Fruit fly (Drosophila melanogaster) whole organism, embryonic: ENCODE data around the gene CG3149.

Experiments
- Ada2b ChIP-seq: fragments of 200-800 bp; sonication (Bioruptor generic); IDR thresholded peaks from 2 replicates; pipeline ENCODE4 v1.3.6; 2022; ENCODE audit warnings: missing biosample characterization, missing genetic modification characterization
- Blimp-1 ChIP-seq: fragments of 200-800 bp; sonication (Bioruptor generic); optimal IDR thresholded peaks from 3 replicates; lab custom pipeline; 2018; ENCODE audit warnings: missing biosample characterization, missing genetic modification characterization, mild to moderate bottlenecking, moderate library complexity, missing genetic modification reagents
- CG11247 ChIP-seq: fragments of 200-800 bp; sonication (Bioruptor generic); IDR thresholded peaks from 2 replicates; pipeline ENCODE4 v1.3.6; 2022; ENCODE audit warnings: missing biosample characterization, missing genetic modification characterization
- CG11456 ChIP-seq: fragments of 200-800 bp; sonication (Bioruptor generic); IDR thresholded peaks from 3 replicates; pipeline ENCODE4 v1.3.6; 2022; ENCODE audit warnings: missing biosample characterization, missing genetic modification characterization
- CG13424 ChIP-seq: fragments of 200-800 bp; sonication (Bioruptor generic); optimal IDR thresholded peaks from 2 replicates; lab custom pipeline; 2019; ENCODE audit warnings: missing biosample characterization, mild to moderate bottlenecking, missing genetic modification characterization, moderate library complexity
- CG14667 ChIP-seq: fragments of 200-800 bp; sonication (Bioruptor generic); IDR thresholded peaks from 2 replicates; pipeline ENCODE4 v1.3.6; 2022; ENCODE audit warnings: missing biosample characterization, missing genetic modification characterization
- CG15011 ChIP-seq: fragments of 200-800 bp; sonication (Bioruptor generic); optimal IDR thresholded peaks from 3 replicates; lab custom pipeline; 2018; ENCODE audit warnings: missing biosample characterization, mild to moderate bottlenecking, missing genetic modification characterization
- CG15269 ChIP-seq: fragments of 200-800 bp; sonication (Bioruptor generic); optimal IDR thresholded peaks from 2 replicates; lab custom pipeline; 2018; ENCODE audit warnings: missing biosample characterization, mild to moderate bottlenecking, missing genetic modification characterization, moderate library complexity
- CG16815 ChIP-seq: fragments of 200-800 bp; sonication (Bioruptor generic); optimal IDR thresholded peaks from 3 replicates; lab custom pipeline; 2017; ENCODE audit warnings: missing biosample characterization, mild to moderate bottlenecking, missing genetic modification characterization
- CG16863 ChIP-seq: fragments of 200-800 bp; sonication (Bioruptor generic); optimal IDR thresholded peaks from 3 replicates; lab custom pipeline; 2016; ENCODE audit warnings: missing biosample characterization, missing genetic modification characterization
- CG17361 ChIP-seq: fragments of 200-800 bp; sonication (Bioruptor generic); IDR thresholded peaks from 3 replicates; pipeline ENCODE4 v1.3.6; 2022; ENCODE audit warnings: missing biosample characterization, missing genetic modification characterization
- CG17829 ChIP-seq: fragments of 200-800 bp; optimal IDR thresholded peaks from 2 replicates; lab custom pipeline; 2019; ENCODE audit warnings: missing biosample characterization, mild to moderate bottlenecking, missing genetic modification characterization, moderate library complexity
- CG18764 ChIP-seq: fragments of 200-800 bp; sonication (Bioruptor generic); optimal IDR thresholded peaks from 3 replicates; lab custom pipeline; 2016; ENCODE audit warnings: missing biosample characterization, missing genetic modification characterization
- CG30403 ChIP-seq: fragments of 200-800 bp; sonication (Bioruptor generic); optimal IDR thresholded peaks from 3 replicates; lab custom pipeline; 2016; ENCODE audit warnings: missing biosample characterization, missing genetic modification characterization
- CG42726 ChIP-seq: fragments of 200-800 bp; sonication (Bioruptor generic); IDR thresholded peaks from 2 replicates; pipeline ENCODE4 v1.3.6; 2022; ENCODE audit warnings: missing biosample characterization, missing genetic modification characterization; ENCODE audit not compliant: partially characterized antibody
- CG4404 ChIP-seq: fragments of 200-800 bp; sonication (Bioruptor generic); IDR thresholded peaks from 2 replicates; pipeline ENCODE4 v1.3.6; 2022; ENCODE audit warnings: missing biosample characterization, missing genetic modification characterization
- CG5180 ChIP-seq: fragments of 200-800 bp; sonication (Bioruptor generic); optimal IDR thresholded peaks from 3 replicates; lab custom pipeline; 2017; ENCODE audit warnings: missing biosample characterization, missing genetic modification characterization, mild to moderate bottlenecking, moderate library complexity, missing genetic modification reagents
- CG6854 ChIP-seq: fragments of 200-800 bp; sonication (Bioruptor generic); optimal IDR thresholded peaks from 3 replicates; lab custom pipeline; 2017; ENCODE audit warnings: missing biosample characterization, mild to moderate bottlenecking, missing genetic modification characterization
- CG8944 ChIP-seq: fragments of 200-800 bp; sonication (Bioruptor generic); optimal IDR thresholded peaks from 3 replicates; lab custom pipeline; 2016; ENCODE audit warnings: missing biosample characterization, missing genetic modification characterization
- CG9609 ChIP-seq: fragments of 200-800 bp; sonication (Bioruptor generic); optimal IDR thresholded peaks from 3 replicates; lab custom pipeline; 2016; ENCODE audit warnings: missing biosample characterization, missing genetic modification characterization
- Dip2 ChIP-seq: fragments of 200-800 bp; sonication (Bioruptor generic); IDR thresholded peaks from 2 replicates; pipeline ENCODE4 v1.3.6; 2022; ENCODE audit warnings: missing biosample characterization, missing genetic modification characterization
- Drgx ChIP-seq: fragments of 200-800 bp; sonication (Bioruptor generic); IDR thresholded peaks from 2 replicates; pipeline ENCODE4 v1.3.6; 2022; ENCODE audit warnings: missing biosample characterization, missing genetic modification characterization
- Gug ChIP-seq: fragments of 200-800 bp; sonication (Bioruptor generic); IDR thresholded peaks from 4 replicates; pipeline ENCODE4 v1.3.6; 2022; ENCODE audit warnings: missing biosample characterization, missing genetic modification characterization
- HmgZ ChIP-seq: fragments of 200-800 bp; sonication (Bioruptor generic); optimal IDR thresholded peaks from 2 replicates; lab custom pipeline; 2018; ENCODE audit warnings: missing biosample characterization, mild to moderate bottlenecking, missing genetic modification characterization
- Hr3 ChIP-seq: fragments of 200-800 bp; sonication (Bioruptor generic); optimal IDR thresholded peaks from 3 replicates; lab custom pipeline; 2016; ENCODE audit warnings: missing biosample characterization, missing genetic modification characterization
- Lhr ChIP-seq: fragments of 200-800 bp; sonication (Bioruptor generic); optimal IDR thresholded peaks from 3 replicates; lab custom pipeline; 2017; ENCODE audit warnings: mild to moderate bottlenecking, missing biosample characterization, missing genetic modification reagents, missing genetic modification characterization
- NFAT ChIP-seq: fragments of 200-800 bp; sonication (Bioruptor generic); IDR thresholded peaks from 2 replicates; pipeline ENCODE4 v1.3.6; 2022; ENCODE audit warnings: missing biosample characterization, missing genetic modification characterization
- Oli ChIP-seq: fragments of 200-800 bp; sonication (Bioruptor generic); optimal IDR thresholded peaks from 2 replicates; lab custom pipeline; 2018; ENCODE audit warnings: missing biosample characterization, mild to moderate bottlenecking, missing genetic modification characterization, moderate library complexity
- Optix ChIP-seq: fragments of 200-800 bp; sonication (Bioruptor generic); IDR thresholded peaks from 3 replicates; pipeline ENCODE4 v1.3.6; 2022; ENCODE audit warnings: missing biosample characterization, missing genetic modification characterization
- Sry-δ ChIP-seq: fragments of 200-800 bp; sonication (Bioruptor generic); optimal IDR thresholded peaks from 2 replicates; lab custom pipeline; 2016; ENCODE audit warnings: missing biosample characterization, missing genetic modification characterization
- Trl ChIP-seq, 3 experiments: fragments of >200 bp in 2 of 3; fragments of 200-800 bp in 1 of 3; sonication (Bioruptor generic) in 1 of 3; optimal IDR thresholded peaks; 2 replicates in 1 of 3; 3 replicates in 2 of 3; lab custom pipeline; 2016 to 2017; ENCODE audit warnings: missing biosample characterization in 1 of 3, missing genetic modification characterization in 1 of 3
- Xrp1 ChIP-seq: fragments of 200-800 bp; sonication (Bioruptor generic); IDR thresholded peaks from 2 replicates; pipeline ENCODE4 v1.3.6; 2022; ENCODE audit warnings: missing biosample characterization, missing genetic modification characterization
- YL-1 ChIP-seq: fragments of 200-800 bp; sonication (Bioruptor generic); optimal IDR thresholded peaks from 3 replicates; lab custom pipeline; 2017; ENCODE audit warnings: missing biosample characterization, mild to moderate bottlenecking, missing genetic modification characterization
- croc ChIP-seq: fragments of 200-800 bp; sonication (Bioruptor generic); conservative IDR thresholded peaks from 3 replicates; pipeline ENCODE4 v1.3.6; 2022; ENCODE audit warnings: missing biosample characterization, missing genetic modification characterization
- dpn ChIP-seq, 2 experiments: fragments of 200-800 bp; sonication (Bioruptor generic); optimal IDR thresholded peaks; 3 replicates each; lab custom pipeline; 2016; ENCODE audit warnings: missing biosample characterization in 2 of 2, missing genetic modification characterization in 2 of 2
- fd3F ChIP-seq: fragments of 200-800 bp; sonication (Bioruptor generic); optimal IDR thresholded peaks from 2 replicates; lab custom pipeline; 2018; ENCODE audit warnings: missing biosample characterization, mild to moderate bottlenecking, missing genetic modification characterization, moderate library complexity
- fu2 ChIP-seq: fragments of 200-800 bp; sonication (Bioruptor generic); optimal IDR thresholded peaks from 2 replicates; lab custom pipeline; 2016; ENCODE audit warnings: missing biosample characterization, missing genetic modification characterization
- gro ChIP-seq: fragments of 200-800 bp; sonication (Bioruptor generic); optimal IDR thresholded peaks from 2 replicates; lab custom pipeline; 2016; ENCODE audit warnings: missing biosample characterization, missing genetic modification characterization
- org-1 ChIP-seq: fragments of 200-800 bp; sonication (Bioruptor generic); optimal IDR thresholded peaks from 2 replicates; lab custom pipeline; 2017; ENCODE audit warnings: missing biosample characterization, missing genetic modification characterization
- pho ChIP-seq: fragments of 200-800 bp; sonication (Bioruptor generic); optimal IDR thresholded peaks from 2 replicates; lab custom pipeline; 2016; ENCODE audit warnings: missing biosample characterization, missing genetic modification characterization
- ranshi ChIP-seq: fragments of 200-800 bp; sonication (Bioruptor generic); IDR thresholded peaks from 2 replicates; pipeline ENCODE4 v1.3.6; 2022; ENCODE audit warnings: missing biosample characterization, missing genetic modification characterization
- schlank ChIP-seq: fragments of 200-800 bp; sonication (Bioruptor generic); optimal IDR thresholded peaks from 2 replicates; lab custom pipeline; 2018; ENCODE audit warnings: missing biosample characterization, mild to moderate bottlenecking, missing genetic modification characterization
- so ChIP-seq: fragments of 200-800 bp; sonication (Bioruptor generic); IDR thresholded peaks from 3 replicates; pipeline ENCODE4 v1.3.6; 2022; ENCODE audit warnings: missing biosample characterization, missing genetic modification characterization
- tup ChIP-seq: fragments of 200-800 bp; sonication (Bioruptor generic); optimal IDR thresholded peaks from 2 replicates; lab custom pipeline; 2016; ENCODE audit warnings: missing biosample characterization, mild to moderate bottlenecking, missing genetic modification characterization, moderate library complexity
- wdn ChIP-seq: fragments of 200-800 bp; sonication (Bioruptor generic); IDR thresholded peaks from 2 replicates; pipeline ENCODE4 v1.3.6; 2022; ENCODE audit warnings: missing biosample characterization, missing genetic modification characterization
- zen ChIP-seq: fragments of 200-800 bp; sonication (Bioruptor generic); optimal IDR thresholded peaks from 3 replicates; lab custom pipeline; 2018; ENCODE audit warnings: missing biosample characterization, mild to moderate bottlenecking, missing genetic modification characterization, moderate library complexity

The CG3149 gene

DNA sequence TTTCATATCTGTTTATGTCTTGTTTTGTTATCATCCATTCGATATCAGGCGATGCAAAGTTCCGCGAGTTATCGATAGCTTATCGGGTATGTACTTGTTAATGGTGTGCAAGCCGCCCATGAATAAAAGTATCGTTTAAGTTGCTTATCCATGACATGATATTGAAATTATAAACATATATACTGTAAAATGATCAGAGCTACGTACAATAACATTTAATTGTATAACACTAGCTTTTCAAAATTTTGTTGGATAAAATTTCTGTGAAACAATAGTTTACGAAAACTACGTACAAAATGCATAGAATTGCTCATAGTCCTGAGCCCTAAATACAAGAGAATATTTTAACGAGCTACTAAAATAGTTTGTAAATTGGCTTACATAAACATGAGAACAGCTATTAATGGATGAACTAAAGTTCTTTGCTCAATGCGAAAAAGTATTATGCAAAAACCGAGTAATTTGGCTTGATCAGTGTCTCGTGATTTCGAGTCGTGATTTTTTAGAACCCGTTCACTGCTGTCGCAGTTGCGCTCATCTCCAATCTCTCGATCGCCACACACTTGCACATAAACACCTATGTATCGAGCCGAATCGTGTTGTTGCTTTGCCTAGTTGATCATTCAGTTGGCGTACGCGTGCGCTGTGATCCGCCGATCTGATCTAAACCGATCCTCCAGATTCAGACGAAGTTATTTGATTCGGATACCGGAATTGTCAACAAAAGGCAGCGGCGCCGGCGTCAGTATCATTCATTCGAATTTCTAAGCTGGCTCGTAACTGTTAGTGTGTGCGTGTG, 5.4 kb downstream of the CG3149 start, which contains the start of the genes PGAP1 and cv (continued):
- TF ChIP-seq pho (GFP tag; lab: Kevin White, UChicago) = peak; percentile 15
- TF ChIP-seq CG8944 (GFP tag; lab: Kevin White, UChicago) = peak; percentile 3
- TF ChIP-seq CG16863 (GFP tag; lab: Kevin White, UChicago) = peak; percentile 99
- TF ChIP-seq CG17361 (GFP tag; lab: Robert Waterston, UW) = peak; percentile 73; the same call in 2 of the 3 replicates
- TF ChIP-seq CG42726 (GFP tag; lab: Robert Waterston, UW) = peak; percentile 8; the same call in 1 of the 2 replicates
- TF ChIP-seq tup (GFP tag; lab: Kevin White, UChicago) = no peak
- no peak for TF ChIP-seq Gug (GFP tag; lab: Robert Waterston, UW)
- no peak for TF ChIP-seq fd3F (GFP tag; lab: Kevin White, UChicago)
- peak; percentile 70 for TF ChIP-seq CG30403 (GFP tag; lab: Kevin White, UChicago)
- TF ChIP-seq Xrp1 (GFP tag; lab: Robert Waterston, UW) = 0 out of 2 replicates have a peak, but pooled peaks have one; percentile 8
- TF ChIP-seq CG5180 (GFP tag; lab: Kevin White, UChicago) = peak; percentile 60
- TF ChIP-seq zen (tag; lab: Kevin White, UChicago) = no peak
- peak; percentile 33 for TF ChIP-seq CG13424 (tag; lab: Kevin White, UChicago)
- TF ChIP-seq Hr3 (GFP tag; lab: Kevin White, UChicago) = peak; percentile 19
- no peak for TF ChIP-seq CG15011 (GFP tag; lab: Kevin White, UChicago)
- peak; percentile 20 for TF ChIP-seq CG17829 (tag; lab: Kevin White, UChicago)
- TF ChIP-seq Blimp-1 = no peak
- TF ChIP-seq Lhr = peak; percentile 12
- TF ChIP-seq CG11456 (GFP tag; lab: Robert Waterston, UW) = 0 out of 3 replicates have a peak, but pooled peaks have one; percentile 49
- TF ChIP-seq Ada2b (GFP tag; lab: Robert Waterston, UW) = no peak
- peak; percentile 81 for TF ChIP-seq Sry-δ (GFP tag; lab: Kevin White, UChicago)

DNA sequence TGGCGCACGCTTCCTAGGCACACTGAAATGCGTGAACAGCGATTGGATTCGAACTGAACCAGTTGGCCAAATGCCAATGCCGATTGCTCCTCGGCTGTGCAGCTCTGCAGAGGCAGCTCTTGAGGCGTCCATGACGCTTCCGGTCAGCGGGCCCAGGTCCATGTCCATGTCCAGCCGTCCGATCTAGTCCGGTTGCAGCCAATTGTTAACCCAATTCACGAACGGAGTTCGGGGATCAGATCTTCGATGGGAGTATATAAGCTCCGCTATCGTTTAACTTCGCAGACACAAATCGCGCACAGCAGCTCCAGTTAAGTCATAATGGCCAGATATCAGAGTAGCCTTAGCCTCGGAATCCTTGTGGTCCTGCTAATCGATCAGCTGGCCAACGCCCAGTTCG, 12.1 kb downstream of the CG3149 start, which contains the start of gene CG42449:
CG42449 (plus strand) TSS at position 301 of the 400 bp plus-strand sequence.
- no peak for TF ChIP-seq CG4404 (GFP tag; lab: Robert Waterston, UW)
- TF ChIP-seq CG14667 (GFP tag; lab: Robert Waterston, UW) = no peak
- TF ChIP-seq fu2 (GFP tag; lab: Kevin White, UChicago) = no peak
- TF ChIP-seq Optix = no peak
- TF ChIP-seq schlank = no peak
- TF ChIP-seq CG9609 (GFP tag; lab: Kevin White, UChicago) = no peak
- no peak for TF ChIP-seq croc (GFP tag; lab: Robert Waterston, UW)
- no peak for TF ChIP-seq Dip2 (GFP tag; lab: Robert Waterston, UW)
- TF ChIP-seq CG15269 = no peak
- no peak for TF ChIP-seq CG16815 (GFP tag; lab: Kevin White, UChicago)
- no peak for TF ChIP-seq CG18764 (GFP tag; lab: Kevin White, UChicago)
- TF ChIP-seq wdn (GFP tag; lab: Robert Waterston, UW) = no peak

DNA sequence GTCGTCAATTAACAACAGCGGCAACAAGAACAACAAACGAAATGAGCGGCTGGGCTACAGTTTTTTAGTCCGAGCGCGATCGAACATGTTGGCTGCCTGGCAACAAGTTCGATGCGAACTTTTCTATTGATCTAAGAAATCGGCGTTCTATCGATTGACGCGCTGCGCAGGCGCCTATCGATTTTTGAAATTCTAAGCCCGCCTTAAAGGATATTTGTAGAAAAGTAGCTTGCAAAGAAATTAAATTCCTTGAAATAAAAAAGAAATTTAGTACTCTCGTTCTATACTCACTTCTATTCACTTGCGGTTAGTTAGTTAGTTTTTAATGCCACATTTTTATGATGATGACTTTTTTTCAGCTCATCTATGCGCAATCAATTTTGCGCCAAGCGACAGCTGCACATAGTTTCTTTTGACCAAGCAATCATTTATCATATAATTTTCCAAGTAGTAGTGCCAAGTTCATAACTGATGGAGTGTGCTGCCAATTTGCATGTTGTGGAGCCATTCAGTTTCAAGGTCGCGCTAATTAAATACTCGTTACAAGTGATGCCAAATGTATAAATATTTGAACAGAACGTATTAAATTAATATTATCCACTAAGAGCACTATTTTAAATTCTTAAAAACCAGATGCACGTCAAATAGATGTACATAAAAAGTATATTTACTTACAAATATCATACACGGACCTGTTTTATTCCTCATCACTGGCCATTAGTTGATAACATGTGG, 14.9 kb downstream of the CG3149 start, which contains the start of the genes Tre1 and Gr5a:
Tre1 (minus strand) TSS at position 45 of the 735 bp plus-strand sequence.
Gr5a (plus strand) TSS at position 685 of the 735 bp plus-strand sequence.
- TF ChIP-seq Drgx (no peak), Oli (tag; lab: Kevin White, UChicago) (no peak), CG11247 (GFP tag; lab: Robert Waterston, UW) (no peak), org-1 (no peak), Trl (optimal IDR thresholded peaks at IDR 0.05; lab: Kevin White, UChicago) (no peak), Trl (GFP tag; optimal IDR thresholded peaks at IDR 0.05; lab: Kevin White, UChicago) (no peak), HmgZ (tag; lab: Kevin White, UChicago) (no peak), dpn (GFP tag; optimal IDR thresholded peaks at IDR 0.05; lab: Kevin White, UChicago) (no peak), CG17829 (tag; lab: Kevin White, UChicago) (no peak), so (GFP tag; lab: Robert Waterston, UW) (no peak), ranshi (no peak), CG6854 (GFP tag; lab: Kevin White, UChicago) (no peak), NFAT (GFP tag; lab: Robert Waterston, UW) (no peak), gro (no peak), YL-1 (GFP tag; lab: Kevin White, UChicago) (no peak)
